Fruit fly (Drosophila melanogaster): ENCODE results near the gene CG11537.

CG11537 gene

DNA sequence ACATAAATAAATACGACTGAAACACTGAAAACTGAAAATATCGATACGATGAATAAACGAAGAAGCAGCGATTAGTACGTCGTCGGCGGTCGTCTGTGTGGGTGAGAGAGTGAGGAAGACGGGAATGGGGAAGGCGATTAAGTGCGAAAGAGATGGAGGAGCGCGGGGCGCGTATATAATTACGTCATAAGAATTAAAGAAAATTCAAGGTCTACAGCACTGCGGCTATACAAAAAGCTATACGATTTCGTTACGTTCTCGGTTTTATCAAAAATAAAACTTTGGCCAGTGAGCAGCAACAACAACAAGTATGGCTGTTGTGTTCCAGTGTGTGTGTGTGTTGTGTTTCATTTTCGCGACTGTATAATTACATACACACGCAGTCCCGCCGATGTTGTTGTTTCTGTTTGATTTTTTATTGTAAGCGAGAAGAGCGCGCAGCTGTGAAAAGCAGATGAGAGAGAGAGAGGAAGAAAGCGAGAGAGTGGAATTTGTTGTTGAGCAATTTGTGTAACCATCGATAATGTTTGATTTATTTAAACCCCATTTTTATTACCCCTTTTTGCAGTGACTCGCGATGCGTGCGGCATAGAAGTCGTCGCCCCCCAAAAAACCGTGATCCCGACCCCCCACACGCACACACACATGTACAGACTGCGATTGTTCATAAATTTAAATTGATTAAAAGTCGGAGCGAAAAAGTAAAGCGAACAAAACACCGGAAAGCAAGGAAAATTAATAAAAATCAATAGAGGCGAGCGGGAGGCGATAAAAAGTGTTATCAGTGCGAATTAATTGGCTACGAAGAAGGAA lies 6.0 kb upstream of the CG11537 start (continued):
- TF ChIP-seq GATAe (GFP tag; conservative IDR thresholded peaks at IDR 0.05) (peak; percentile 33; the same call in 1 of the 2 replicates), Spps (tag; optimal IDR thresholded peaks at IDR 0.05) (no peak), CG12219 (GFP tag; optimal IDR thresholded peaks at IDR 0.05) (no peak), CG12104 (GFP tag; optimal IDR thresholded peaks at IDR 0.05) (no peak), CG1832 (GFP tag; optimal IDR thresholded peaks at IDR 0.05) (peak; percentile 82), Trl (optimal IDR thresholded peaks at IDR 0.05) (peak; percentile 78 to 92), Trl (GFP tag; optimal IDR thresholded peaks at IDR 0.05) (no peak), eyg (GFP tag; optimal IDR thresholded peaks at IDR 0.05) (peak; percentile 1)

DNA sequence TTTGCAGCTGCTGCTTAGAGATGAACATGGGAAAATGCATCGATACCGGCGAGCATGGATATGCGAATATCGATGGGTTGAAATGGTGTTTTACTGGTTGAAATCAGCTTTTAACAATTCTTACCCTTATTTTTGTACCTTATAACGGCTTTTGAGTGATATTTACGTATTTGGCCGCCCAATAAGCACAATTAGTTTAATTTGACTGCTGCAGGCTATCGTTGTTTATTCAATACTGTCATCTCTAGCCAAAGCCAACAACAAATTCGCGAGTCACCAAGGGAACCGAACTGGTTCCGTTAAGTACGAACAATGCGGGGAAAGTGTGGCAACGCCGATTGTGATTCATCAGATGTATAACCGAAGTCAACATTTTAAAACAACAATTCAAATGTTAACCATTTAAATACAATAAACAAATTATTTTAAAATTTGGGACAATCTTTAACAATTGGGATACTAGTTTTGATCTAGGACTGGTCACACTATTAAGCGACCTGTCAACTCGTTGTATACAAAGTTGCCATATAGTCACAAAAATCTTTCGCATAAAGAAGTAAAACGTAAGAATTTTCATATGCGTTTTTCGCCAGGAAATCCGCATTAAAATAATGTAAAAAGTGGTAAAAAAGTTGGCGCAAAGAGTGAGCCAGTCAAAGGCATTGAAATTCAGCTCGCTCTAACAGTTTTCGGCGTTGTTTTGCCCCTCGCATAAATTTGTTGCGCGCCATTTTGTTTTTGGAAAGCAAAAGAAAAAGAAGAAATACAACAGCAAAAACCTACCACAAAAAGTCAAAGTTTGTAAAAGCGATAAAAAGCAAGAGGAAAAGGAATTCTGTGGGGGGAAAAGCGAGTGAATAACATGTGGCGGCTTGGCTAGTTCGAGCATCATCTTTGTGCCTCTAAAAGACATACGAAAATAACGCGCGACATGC lies 5.1 kb upstream of the CG11537 start, which contains the start of the genes Usp5 and BtbVII:
Gene Usp5, minus strand, starts transcription at position 234 of the 935 bp plus-strand sequence.
Gene BtbVII, plus strand, starts transcription at position 522 of the 935 bp plus-strand sequence.
- peak; percentile 78 for TF ChIP-seq CG12769 (tag; optimal IDR thresholded peaks at IDR 0.05)
- no peak for TF ChIP-seq yki (optimal IDR thresholded peaks at IDR 0.05)
- TF ChIP-seq E2f2 (GFP tag; IDR thresholded peaks at IDR 0.05) = peak; percentile 49; the same call in 1 of the 2 replicates
- peak; percentile 68 for TF ChIP-seq CG3847 (GFP tag; IDR thresholded peaks at IDR 0.05)
- peak; percentile 85 for TF ChIP-seq nerfin-2 (GFP tag; IDR thresholded peaks at IDR 0.05; ENCODE audit: partially characterized antibody)
- TF ChIP-seq CG16815 (GFP tag; optimal IDR thresholded peaks at IDR 0.05) = peak; percentile 17
- TF ChIP-seq tin (GFP tag; optimal IDR thresholded peaks at IDR 0.05) = peak; percentile 63
- TF ChIP-seq CG13624 (GFP tag; optimal IDR thresholded peaks at IDR 0.05) = peak; percentile 70
- peak; percentile 36; the same call in 1 of the 2 replicates for TF ChIP-seq al (GFP tag; IDR thresholded peaks at IDR 0.05)
- peak; percentile 48; the same call in 1 of the 2 replicates for TF ChIP-seq CG11247 (GFP tag; IDR thresholded peaks at IDR 0.05)
- no peak for TF ChIP-seq CG4707 (GFP tag; optimal IDR thresholded peaks at IDR 0.05)
- no peak for TF ChIP-seq abd-A (tag; optimal IDR thresholded peaks at IDR 0.05)
- TF ChIP-seq Doc3 (GFP tag; IDR thresholded peaks at IDR 0.05; ENCODE audit: partially characterized antibody) = peak; percentile 99
- TF ChIP-seq Aef1 (GFP tag; IDR thresholded peaks at IDR 0.05) = peak; percentile 84
- TF ChIP-seq Stat92E (GFP tag; optimal IDR thresholded peaks at IDR 0.05) = peak in 1 of 3 experiments; percentile 13
- peak; percentile 41 for TF ChIP-seq CrebB (tag; optimal IDR thresholded peaks at IDR 0.05)
- TF ChIP-seq Xrp1 (GFP tag; IDR thresholded peaks at IDR 0.05) = peak; percentile 71
- peak; percentile 47 to 49 for TF ChIP-seq Hr51 (GFP tag; optimal IDR thresholded peaks at IDR 0.05)
- TF ChIP-seq CG10274 (GFP tag; optimal IDR thresholded peaks at IDR 0.05) = no peak
- peak; percentile 83 for TF ChIP-seq MBD-R2 (GFP tag; IDR thresholded peaks at IDR 0.05)
- TF ChIP-seq tup (GFP tag; optimal IDR thresholded peaks at IDR 0.05) = peak; percentile 49
- TF ChIP-seq lov (optimal IDR thresholded peaks at IDR 0.05) = no peak
- TF ChIP-seq lov (GFP tag; IDR thresholded peaks at IDR 0.05) = no peak
- 0 out of 2 replicates have a peak, but pooled peaks have one; percentile 33 for TF ChIP-seq CG11696 (GFP tag; IDR thresholded peaks at IDR 0.05)
- TF ChIP-seq CG18619 (GFP tag; optimal IDR thresholded peaks at IDR 0.05) = peak; percentile 4
- TF ChIP-seq CG1529 (GFP tag; optimal IDR thresholded peaks at IDR 0.05) = peak; percentile 7
- peak; percentile 43 for TF ChIP-seq Camta (GFP tag; optimal IDR thresholded peaks at IDR 0.05)
- no peak for TF ChIP-seq Eip74EF (GFP tag; optimal IDR thresholded peaks at IDR 0.05)
- TF ChIP-seq HmgD (GFP tag; optimal IDR thresholded peaks at IDR 0.05) = peak; percentile 58
- TF ChIP-seq dimm (GFP tag; IDR thresholded peaks at IDR 0.05) = no peak
- TF ChIP-seq jigr1 (GFP tag; IDR thresholded peaks at IDR 0.05) = no peak
- TF ChIP-seq CG3065 (GFP tag; optimal IDR thresholded peaks at IDR 0.05) = peak; percentile 61
- TF ChIP-seq CG31388 (GFP tag; optimal IDR thresholded peaks at IDR 0.05) = no peak
- peak; percentile 12; the same call in 1 of the 2 replicates for TF ChIP-seq ara (GFP tag; IDR thresholded peaks at IDR 0.05)
- 0 out of 2 replicates have a peak, but pooled peaks have one; percentile 14 for TF ChIP-seq HLH3B (GFP tag; IDR thresholded peaks at IDR 0.05)
- peak; percentile 17 for TF ChIP-seq da (GFP tag; optimal IDR thresholded peaks at IDR 0.05)
- TF ChIP-seq Pdp1 (GFP tag; optimal IDR thresholded peaks at IDR 0.05) = peak; percentile 61 to 69
- no peak for TF ChIP-seq danr (GFP tag; IDR thresholded peaks at IDR 0.05)

Measured in whole organism, embryonic.